Fruit fly (Drosophila melanogaster) S2 (cell line): ENCODE results near the gene Serinc.

Experiments
- CG8478 ChIP-seq: fragments of >200 bp; optimal IDR thresholded peaks from 2 replicates; lab custom pipeline; 2018
- CTCF ChIP-seq, 2 experiments: fragments of >200 bp; optimal IDR thresholded peaks; 2 replicates each; lab custom pipeline; 2018

DNA sequence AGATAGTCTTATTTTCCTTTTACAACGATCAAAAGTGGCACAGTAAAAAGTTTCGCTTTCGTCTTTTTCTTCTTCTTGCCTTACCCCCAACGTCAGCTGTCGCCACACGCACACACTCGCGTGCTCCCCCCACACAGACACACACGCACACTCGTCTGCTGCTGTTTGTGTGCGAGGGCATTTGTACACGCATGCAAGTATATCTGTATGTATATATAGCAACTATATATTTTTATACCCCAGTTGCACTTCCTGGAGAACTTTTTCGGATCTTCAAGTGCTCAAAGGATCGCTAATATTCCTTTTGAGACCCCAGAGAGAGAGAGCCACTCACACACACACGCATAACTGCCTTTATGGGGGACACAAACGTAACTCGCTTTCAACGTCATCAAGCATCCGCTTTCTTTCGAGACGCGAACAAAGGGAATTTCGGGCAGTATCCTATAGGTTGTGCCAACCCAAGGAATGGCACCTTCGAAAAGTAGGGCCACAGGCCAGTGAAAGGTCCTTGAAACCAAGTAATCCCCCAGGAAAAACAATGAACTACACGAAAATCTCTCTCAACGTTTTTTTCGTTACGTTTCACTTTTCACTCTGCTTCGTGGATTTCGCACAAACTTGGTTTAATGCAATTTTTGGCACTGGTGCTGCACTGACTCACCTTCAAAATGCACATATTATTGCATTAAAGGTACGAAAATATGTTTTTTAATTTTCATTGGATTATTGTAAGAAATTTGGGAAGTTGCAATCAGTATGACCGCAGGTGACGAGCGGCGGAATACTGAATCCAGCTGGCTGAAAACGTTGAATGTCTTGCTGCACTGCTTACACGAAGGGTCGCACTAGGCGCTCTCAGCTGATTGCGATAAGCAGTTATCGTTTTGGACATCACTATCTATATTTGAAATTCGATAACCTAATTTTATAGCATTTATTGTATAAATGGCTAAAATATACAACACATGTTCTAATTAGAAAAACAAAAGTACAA lies 34.5 kb upstream of the Serinc start, which contains the start of gene roq:
- TF ChIP-seq CG8478 (lab: Kevin White, UChicago) (no peak), CTCF (optimal IDR thresholded peaks at IDR 0.05; lab: Kevin White, UChicago) (peak; percentile 15 to 44)
